Fruit fly (Drosophila melanogaster) whole organism, prepupa: Measurements from ENCODE around the gene Spn.

Source experiments
- Blimp-1 ChIP-seq: fragments of 200-800 bp; sonication (Bioruptor generic); optimal IDR thresholded peaks from 3 replicates; lab custom pipeline; 2017; ENCODE audit warnings: missing biosample characterization, missing genetic modification characterization, mild to moderate bottlenecking, moderate library complexity, missing genetic modification reagents
- CG10631 ChIP-seq: fragments of 200-800 bp; sonication (Bioruptor generic); optimal IDR thresholded peaks from 2 replicates; lab custom pipeline; 2016; ENCODE audit warnings: missing biosample characterization, missing genetic modification characterization
- CG10669 ChIP-seq: fragments of 200-800 bp; sonication (Bioruptor generic); optimal IDR thresholded peaks from 3 replicates; lab custom pipeline; 2018; ENCODE audit warnings: missing biosample characterization, mild to moderate bottlenecking, missing genetic modification characterization, moderate library complexity
- CG11294 ChIP-seq: fragments of 200-800 bp; sonication (Bioruptor generic); IDR thresholded peaks from 2 replicates; pipeline ENCODE4 v1.3.6; 2022; ENCODE audit warnings: missing biosample characterization, missing genetic modification characterization
- CG11762 ChIP-seq: fragments of 200-800 bp; sonication (Bioruptor generic); optimal IDR thresholded peaks from 3 replicates; lab custom pipeline; 2016; ENCODE audit warnings: missing biosample characterization, missing genetic modification characterization; ENCODE audit not compliant: insufficient read depth
- CG11902 ChIP-seq: fragments of 200-800 bp; sonication (Bioruptor generic); optimal IDR thresholded peaks from 3 replicates; lab custom pipeline; 2016; ENCODE audit warnings: missing biosample characterization, missing genetic modification characterization
- CG15336 ChIP-seq: fragments of 200-800 bp; sonication (Bioruptor generic); IDR thresholded peaks from 2 replicates; pipeline ENCODE4 v1.3.6; 2022; ENCODE audit warnings: missing biosample characterization, missing genetic modification characterization
- CG1621 ChIP-seq: fragments of 200-800 bp; sonication (Bioruptor generic); optimal IDR thresholded peaks from 3 replicates; lab custom pipeline; 2018; ENCODE audit warnings: missing biosample characterization, mild to moderate bottlenecking, missing genetic modification characterization
- CG16779 ChIP-seq: fragments of 200-800 bp; sonication (Bioruptor generic); optimal IDR thresholded peaks from 3 replicates; lab custom pipeline; 2017; ENCODE audit warnings: missing biosample characterization, mild to moderate bottlenecking, missing genetic modification characterization
- CG3032 ChIP-seq: fragments of 200-800 bp; optimal IDR thresholded peaks from 2 replicates; lab custom pipeline; 2019; ENCODE audit warnings: missing biosample characterization, mild to moderate bottlenecking, missing genetic modification characterization, moderate library complexity
- CG31627 ChIP-seq: fragments of 200-800 bp; sonication (Bioruptor generic); optimal IDR thresholded peaks from 3 replicates; lab custom pipeline; 2016; ENCODE audit warnings: missing biosample characterization, missing genetic modification characterization
- CG32006 ChIP-seq: fragments of 200-800 bp; sonication (Bioruptor generic); optimal IDR thresholded peaks from 3 replicates; lab custom pipeline; 2017; ENCODE audit warnings: missing biosample characterization, mild to moderate bottlenecking, missing genetic modification characterization
- CG34406 ChIP-seq: fragments of 200-800 bp; sonication (Bioruptor generic); optimal IDR thresholded peaks from 3 replicates; lab custom pipeline; 2016; ENCODE audit warnings: missing biosample characterization, missing genetic modification characterization
- CG3919 ChIP-seq: fragments of 200-800 bp; sonication (Bioruptor generic); optimal IDR thresholded peaks from 3 replicates; lab custom pipeline; 2016; ENCODE audit warnings: missing biosample characterization, missing genetic modification characterization
- CG4318 ChIP-seq: fragments of 200-800 bp; sonication (Bioruptor generic); optimal IDR thresholded peaks from 3 replicates; lab custom pipeline; 2017; ENCODE audit warnings: missing biosample characterization, mild to moderate bottlenecking, missing genetic modification characterization
- CG6276 ChIP-seq: fragments of 200-800 bp; sonication (Bioruptor generic); optimal IDR thresholded peaks from 2 replicates; lab custom pipeline; 2017; ENCODE audit warnings: missing biosample characterization, mild to moderate bottlenecking, missing genetic modification characterization
- CG6808 ChIP-seq: fragments of 200-800 bp; sonication (Bioruptor generic); optimal IDR thresholded peaks from 3 replicates; lab custom pipeline; 2017; ENCODE audit warnings: missing biosample characterization, missing genetic modification characterization, mild to moderate bottlenecking, moderate library complexity, missing genetic modification reagents
- CG6854 ChIP-seq: fragments of 200-800 bp; sonication (Bioruptor generic); optimal IDR thresholded peaks from 2 replicates; lab custom pipeline; 2017; ENCODE audit warnings: missing biosample characterization, mild to moderate bottlenecking, missing genetic modification characterization
- CG7368 ChIP-seq: fragments of 200-800 bp; sonication (Bioruptor generic); optimal IDR thresholded peaks from 3 replicates; lab custom pipeline; 2016; ENCODE audit warnings: missing biosample characterization, missing genetic modification characterization
- CG8119 ChIP-seq: fragments of 200-800 bp; sonication (Bioruptor generic); IDR thresholded peaks from 3 replicates; pipeline ENCODE4 v1.3.6; 2022; ENCODE audit warnings: missing biosample characterization, missing genetic modification characterization
- CG8319 ChIP-seq: fragments of 200-800 bp; sonication (Bioruptor generic); optimal IDR thresholded peaks from 3 replicates; lab custom pipeline; 2016; ENCODE audit warnings: missing biosample characterization, missing genetic modification characterization
- CG9139 ChIP-seq: fragments of 200-800 bp; sonication (Bioruptor generic); optimal IDR thresholded peaks from 3 replicates; lab custom pipeline; 2017; ENCODE audit warnings: missing biosample characterization, mild to moderate bottlenecking, missing genetic modification characterization
- Eip78C ChIP-seq: fragments of 200-800 bp; sonication (Bioruptor generic); peaks from one replicate; lab custom pipeline; 2016; ENCODE audit warnings: missing biosample characterization, missing genetic modification characterization
- Eip93F ChIP-seq: fragments of 200-800 bp; sonication (Bioruptor generic); optimal IDR thresholded peaks from 2 replicates; lab custom pipeline; 2016; ENCODE audit warnings: missing biosample characterization, mild to moderate bottlenecking, missing genetic modification characterization
- Ets21C ChIP-seq: fragments of 200-800 bp; sonication (Bioruptor generic); optimal IDR thresholded peaks from 3 replicates; lab custom pipeline; 2016; ENCODE audit warnings: missing biosample characterization, missing genetic modification characterization
- Ets96B ChIP-seq: fragments of 200-800 bp; optimal IDR thresholded peaks from 2 replicates; lab custom pipeline; 2019; ENCODE audit warnings: missing biosample characterization, mild to moderate bottlenecking, missing genetic modification characterization, moderate library complexity
- Gug ChIP-seq: fragments of 200-800 bp; sonication (Bioruptor generic); IDR thresholded peaks from 2 replicates; pipeline ENCODE4 v1.3.6; 2022; ENCODE audit warnings: missing biosample characterization, missing genetic modification characterization
- Hr38 ChIP-seq: sonication (Bioruptor generic); optimal IDR thresholded peaks from 2 replicates; lab custom pipeline; 2016; ENCODE audit warnings: missing biosample characterization, missing genetic modification characterization
- Hr39 ChIP-seq: fragments of 200-800 bp; sonication (Bioruptor generic); optimal IDR thresholded peaks from 2 replicates; lab custom pipeline; 2016; ENCODE audit warnings: missing biosample characterization, missing genetic modification characterization
- Hr4 ChIP-seq: fragments of 200-800 bp; sonication (Bioruptor generic); optimal IDR thresholded peaks from 3 replicates; lab custom pipeline; 2016; ENCODE audit warnings: missing biosample characterization, missing genetic modification characterization
- Met ChIP-seq: fragments of 200-800 bp; sonication (Bioruptor generic); optimal IDR thresholded peaks from 3 replicates; lab custom pipeline; 2016; ENCODE audit warnings: missing biosample characterization, missing genetic modification characterization
- OdsH ChIP-seq: fragments of 200-800 bp; sonication (Bioruptor generic); optimal IDR thresholded peaks from 3 replicates; lab custom pipeline; 2016; ENCODE audit warnings: missing biosample characterization, missing genetic modification characterization
- Smox ChIP-seq: fragments of 200-800 bp; sonication (Bioruptor generic); optimal IDR thresholded peaks from 3 replicates; lab custom pipeline; 2016; ENCODE audit warnings: missing biosample characterization, missing genetic modification characterization
- Sox102F ChIP-seq: fragments of 200-800 bp; sonication (Bioruptor generic); optimal IDR thresholded peaks from 2 replicates; lab custom pipeline; 2016; ENCODE audit warnings: missing biosample characterization, mild to moderate bottlenecking, missing genetic modification characterization
- Sox15 ChIP-seq: fragments of 200-800 bp; sonication (Bioruptor generic); optimal IDR thresholded peaks from 3 replicates; lab custom pipeline; 2016; ENCODE audit warnings: missing biosample characterization, missing genetic modification characterization
- acj6 ChIP-seq: fragments of 200-800 bp; sonication (Bioruptor generic); optimal IDR thresholded peaks from 3 replicates; lab custom pipeline; 2016; ENCODE audit warnings: missing biosample characterization, missing genetic modification characterization
- dac ChIP-seq: fragments of 200-800 bp; sonication (Bioruptor generic); optimal IDR thresholded peaks from 2 replicates; lab custom pipeline; 2017; ENCODE audit warnings: missing biosample characterization, mild to moderate bottlenecking, missing genetic modification characterization
- dsx ChIP-seq: fragments of 200-800 bp; optimal IDR thresholded peaks from 3 replicates; lab custom pipeline; 2019; ENCODE audit warnings: missing biosample characterization, mild to moderate bottlenecking, missing genetic modification characterization, moderate library complexity; ENCODE audit not compliant: poor library complexity, severe bottlenecking
- eg ChIP-seq: fragments of 200-800 bp; sonication (Bioruptor generic); IDR thresholded peaks from 3 replicates; pipeline ENCODE4 v1.3.6; 2022; ENCODE audit warnings: missing biosample characterization, missing genetic modification characterization
- esn ChIP-seq: fragments of 200-800 bp; sonication (Bioruptor generic); optimal IDR thresholded peaks from 2 replicates; lab custom pipeline; 2016; ENCODE audit warnings: missing biosample characterization, mild to moderate bottlenecking, missing genetic modification characterization, moderate library complexity
- fd59A ChIP-seq: fragments of 200-800 bp; sonication (Bioruptor generic); optimal IDR thresholded peaks from 2 replicates; lab custom pipeline; 2017; ENCODE audit warnings: missing biosample characterization, mild to moderate bottlenecking, missing genetic modification characterization, missing genetic modification reagents
- fd85E ChIP-seq: fragments of 200-800 bp; sonication (Bioruptor generic); optimal IDR thresholded peaks from 3 replicates; lab custom pipeline; 2016; ENCODE audit warnings: missing biosample characterization, missing genetic modification characterization
- fkh ChIP-seq: fragments of 200-800 bp; sonication (Bioruptor generic); optimal IDR thresholded peaks from 3 replicates; lab custom pipeline; 2017; ENCODE audit warnings: missing biosample characterization, mild to moderate bottlenecking, missing genetic modification characterization, moderate library complexity
- net ChIP-seq: fragments of 200-800 bp; sonication (Bioruptor generic); optimal IDR thresholded peaks from 3 replicates; lab custom pipeline; 2016; ENCODE audit warnings: missing biosample characterization, missing genetic modification characterization
- pdm3 ChIP-seq: fragments of 200-800 bp; sonication (Bioruptor generic); optimal IDR thresholded peaks from 3 replicates; lab custom pipeline; 2016; ENCODE audit warnings: missing biosample characterization, missing genetic modification characterization
- salr ChIP-seq, 2 experiments: fragments of 200-800 bp; sonication (Bioruptor generic); optimal IDR thresholded peaks; 3 replicates each; lab custom pipeline; 2016 to 2018; ENCODE audit warnings: missing biosample characterization in 2 of 2, missing genetic modification characterization in 2 of 2, mild to moderate bottlenecking in 1 of 2
- spab ChIP-seq: fragments of 200-800 bp; sonication (Bioruptor generic); optimal IDR thresholded peaks from 2 replicates; lab custom pipeline; 2017; ENCODE audit warnings: missing biosample characterization, mild to moderate bottlenecking, missing genetic modification characterization, missing genetic modification reagents
- svp ChIP-seq: fragments of 200-800 bp; sonication (Bioruptor generic); peaks from one replicate; lab custom pipeline; 2016; ENCODE audit warnings: missing biosample characterization, missing genetic modification characterization
- topi ChIP-seq: fragments of 200-800 bp; sonication (Bioruptor generic); optimal IDR thresholded peaks from 3 replicates; lab custom pipeline; 2016; ENCODE audit warnings: missing biosample characterization, missing genetic modification characterization
- vri ChIP-seq: fragments of 200-800 bp; sonication (Bioruptor generic); optimal IDR thresholded peaks from 3 replicates; lab custom pipeline; 2016; ENCODE audit warnings: missing biosample characterization, mild to moderate bottlenecking, missing genetic modification characterization

The Spn gene

dm6 chr3L:2531386-2532176 lies 22.5 kb downstream of the Spn start:
- peak; percentile 31 for TF ChIP-seq CG4318
- TF ChIP-seq CG1621: no peak
- TF ChIP-seq CG11762 (GFP tag; lab: Kevin White, UChicago): peak; percentile 44
- TF ChIP-seq CG6276: peak; percentile 62
- peak; percentile 23 for TF ChIP-seq Blimp-1 (GFP tag; lab: Kevin White, UChicago)
- no peak for TF ChIP-seq CG8319 (GFP tag; lab: Kevin White, UChicago)
- peak; percentile 65 for TF ChIP-seq Gug (GFP tag; lab: Robert Waterston, UW)
- peak; percentile 54 for TF ChIP-seq CG32006
- peak; percentile 39 for TF ChIP-seq spab (GFP tag; lab: Kevin White, UChicago)
- peak; percentile 20 for TF ChIP-seq CG11902
- TF ChIP-seq Eip78C (GFP tag; lab: Kevin White, UChicago): peak; percentile 94
- peak; percentile 6 for TF ChIP-seq CG10631 (GFP tag; lab: Kevin White, UChicago)
- no peak for TF ChIP-seq Eip93F (GFP tag; lab: Kevin White, UChicago)
- peak; percentile 44 for TF ChIP-seq CG3919 (GFP tag; lab: Kevin White, UChicago)
- TF ChIP-seq Smox (GFP tag; lab: Kevin White, UChicago): peak; percentile 67
- TF ChIP-seq CG11294 (GFP tag; lab: Robert Waterston, UW): peak; percentile 48; the same call in 1 of the 2 replicates
- TF ChIP-seq CG3032 (tag; lab: Kevin White, UChicago): peak; percentile 60
- TF ChIP-seq Ets21C (GFP tag; lab: Kevin White, UChicago): no peak
- TF ChIP-seq fd59A: no peak
- peak; percentile 48 for TF ChIP-seq Hr39 (GFP tag; lab: Kevin White, UChicago)
- no peak for TF ChIP-seq CG9139 (GFP tag; lab: Kevin White, UChicago)
- TF ChIP-seq CG10669 (GFP tag; lab: Kevin White, UChicago): peak; percentile 35
- TF ChIP-seq CG16779 (tag; lab: Kevin White, UChicago): peak; percentile 52
- TF ChIP-seq topi (GFP tag; lab: Kevin White, UChicago): peak; percentile 71
- peak; percentile 58 for TF ChIP-seq pdm3
- peak; percentile 17 for TF ChIP-seq Sox15 (GFP tag; lab: Kevin White, UChicago)
- peak; percentile 69 for TF ChIP-seq Sox102F (GFP tag; lab: Kevin White, UChicago)
- TF ChIP-seq Met (GFP tag; lab: Kevin White, UChicago): peak; percentile 74
- peak; percentile 37 for TF ChIP-seq OdsH (GFP tag; lab: Kevin White, UChicago)
- TF ChIP-seq salr (GFP tag; optimal IDR thresholded peaks at IDR 0.05; lab: Kevin White, UChicago): peak; percentile 7 to 28
- peak; percentile 66 for TF ChIP-seq CG31627 (GFP tag; lab: Kevin White, UChicago)
- TF ChIP-seq Hr4 (GFP tag; lab: Kevin White, UChicago): peak; percentile 66
- TF ChIP-seq CG7368 (GFP tag; lab: Kevin White, UChicago): peak; percentile 1
- TF ChIP-seq Ets96B: peak; percentile 51
- peak; percentile 50 for TF ChIP-seq vri (GFP tag; lab: Kevin White, UChicago)
- no peak for TF ChIP-seq Hr38 (GFP tag; lab: Kevin White, UChicago)
- TF ChIP-seq CG8119: peak; percentile 60; the same call in 2 of the 3 replicates
- TF ChIP-seq dac (GFP tag; lab: Kevin White, UChicago): no peak
- TF ChIP-seq esn (GFP tag; lab: Kevin White, UChicago): peak; percentile 61
- peak; percentile 85 for TF ChIP-seq svp (GFP tag; lab: Kevin White, UChicago)
- peak; percentile 90 for TF ChIP-seq eg (GFP tag; lab: Robert Waterston, UW)
- peak; percentile 69 for TF ChIP-seq CG34406
- no peak for TF ChIP-seq fd85E (GFP tag; lab: Kevin White, UChicago)
- TF ChIP-seq CG15336 (GFP tag; lab: Robert Waterston, UW): peak; percentile 60
- peak; percentile 57 for TF ChIP-seq acj6 (GFP tag; lab: Kevin White, UChicago)
- peak; percentile 59 for TF ChIP-seq net
- peak; percentile 97 for TF ChIP-seq fkh (GFP tag; lab: Kevin White, UChicago)
- TF ChIP-seq CG6808: peak; percentile 45
- peak; percentile 38 for TF ChIP-seq CG6854 (GFP tag; lab: Kevin White, UChicago)
- TF ChIP-seq dsx (GFP tag; lab: Kevin White, UChicago): no peak
